Fruit fly (Drosophila melanogaster) whole organism, embryonic: Measurements from ENCODE around the gene CG7579.

Experiments used
- CG12942 ChIP-seq: fragments of 200-800 bp; sonication (Bioruptor generic); optimal IDR thresholded peaks from 3 replicates; lab custom pipeline; 2016; ENCODE audit warnings: missing biosample characterization, missing genetic modification characterization
- CG6272 ChIP-seq: fragments of 200-800 bp; sonication (Bioruptor generic); IDR thresholded peaks from 2 replicates; pipeline ENCODE4 v1.3.6; 2022; ENCODE audit warnings: missing biosample characterization, missing genetic modification characterization
- D19A ChIP-seq: fragments of 200-800 bp; optimal IDR thresholded peaks from 3 replicates; lab custom pipeline; 2019; ENCODE audit warnings: missing biosample characterization, mild to moderate bottlenecking, missing genetic modification characterization, moderate library complexity
- Dref ChIP-seq: fragments of 200-800 bp; sonication (Bioruptor generic); IDR thresholded peaks from 2 replicates; pipeline ENCODE4 v1.3.6; 2022; ENCODE audit warnings: missing biosample characterization, missing genetic modification characterization
- E2f1 ChIP-seq: fragments of 200-800 bp; sonication (Bioruptor generic); IDR thresholded peaks from 2 replicates; pipeline ENCODE4 v1.3.6; 2022; ENCODE audit warnings: missing biosample characterization, missing genetic modification characterization
- Sox102F ChIP-seq: fragments of 200-800 bp; sonication (Bioruptor generic); optimal IDR thresholded peaks from 2 replicates; lab custom pipeline; 2018; ENCODE audit warnings: missing biosample characterization, mild to moderate bottlenecking, missing genetic modification characterization, moderate library complexity
- Sry-β ChIP-seq: fragments of 200-800 bp; sonication (Bioruptor generic); optimal IDR thresholded peaks from 2 replicates; lab custom pipeline; 2018; ENCODE audit warnings: missing biosample characterization, mild to moderate bottlenecking, missing genetic modification characterization, moderate library complexity
- br ChIP-seq: fragments of >200 bp; optimal IDR thresholded peaks from 2 replicates; lab custom pipeline; 2017
- grau ChIP-seq: fragments of 200-800 bp; optimal IDR thresholded peaks from 3 replicates; lab custom pipeline; 2019; ENCODE audit warnings: missing biosample characterization, mild to moderate bottlenecking, missing genetic modification characterization, moderate library complexity
- hth ChIP-seq: fragments of >200 bp; optimal IDR thresholded peaks from 2 replicates; lab custom pipeline; 2017; ENCODE audit warnings: inconsistent platforms
- odd ChIP-seq: fragments of 200-800 bp; sonication (Bioruptor generic); optimal IDR thresholded peaks from 2 replicates; lab custom pipeline; 2017; ENCODE audit warnings: missing biosample characterization, mild to moderate bottlenecking, missing genetic modification characterization
- phol ChIP-seq: fragments of 200-800 bp; sonication (Bioruptor generic); optimal IDR thresholded peaks from 3 replicates; lab custom pipeline; 2018; ENCODE audit warnings: missing biosample characterization, mild to moderate bottlenecking, missing genetic modification characterization, moderate library complexity
- ro ChIP-seq: fragments of 200-800 bp; sonication (Bioruptor generic); IDR thresholded peaks from 2 replicates; pipeline ENCODE4 v1.3.6; 2022; ENCODE audit warnings: missing biosample characterization, missing genetic modification characterization

DNA sequence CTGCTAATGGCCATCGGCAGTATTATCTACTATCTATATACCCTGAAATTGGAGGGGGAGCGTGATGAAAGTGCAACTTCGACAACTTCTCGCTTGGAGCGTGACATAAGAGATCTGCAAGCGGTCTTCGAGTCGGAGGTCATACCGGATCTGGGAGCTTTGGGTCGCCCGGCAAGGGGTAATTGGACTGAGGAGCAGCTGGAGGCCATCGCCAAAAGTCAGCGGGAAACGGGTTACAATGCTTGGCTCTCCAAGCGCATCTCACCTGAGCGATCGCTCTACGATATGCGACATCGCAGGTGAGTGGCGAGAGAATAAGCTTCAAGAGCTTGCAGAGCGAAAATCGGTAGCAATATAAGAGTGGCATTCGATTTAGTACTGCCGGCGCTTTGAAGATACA is 772 bp upstream of the CG7579 start:
- TF ChIP-seq CG6272 (GFP tag; lab: Robert Waterston, UW) (no peak), odd (GFP tag; lab: Kevin White, UChicago) (no peak), D19A (tag; lab: Kevin White, UChicago) (no peak), ro (GFP tag; lab: Robert Waterston, UW) (no peak), CG12942 (no peak), hth (lab: Kevin White, UChicago) (no peak), phol (tag; lab: Kevin White, UChicago) (no peak), Sox102F (no peak), Sry-β (GFP tag; lab: Kevin White, UChicago) (no peak), br (lab: Kevin White, UChicago) (no peak), Dref (GFP tag; lab: Robert Waterston, UW) (no peak), grau (tag; lab: Kevin White, UChicago) (no peak), E2f1 (GFP tag; lab: Robert Waterston, UW) (no peak)
